Fruit fly (Drosophila melanogaster) whole organism, embryonic: Measurements from ENCODE around the gene Fur2.
A peak's percentile ranks its signal among the peaks of the same experiment; 100 is the strongest.

Experiments
- Bdp1 ChIP-seq: fragments of 200-800 bp; sonication (Bioruptor generic); optimal IDR thresholded peaks from 3 replicates; lab custom pipeline; 2016; ENCODE audit warnings: missing biosample characterization, missing genetic modification characterization
- Bgb ChIP-seq: fragments of 200-800 bp; sonication (Bioruptor generic); IDR thresholded peaks from 2 replicates; pipeline ENCODE4 v1.3.6; 2022; ENCODE audit warnings: missing biosample characterization, missing genetic modification characterization; ENCODE audit not compliant: partially characterized antibody
- C15 ChIP-seq: fragments of 200-800 bp; sonication (Bioruptor generic); IDR thresholded peaks from 3 replicates; pipeline ENCODE4 v1.3.6; 2022; ENCODE audit warnings: missing biosample characterization, missing genetic modification characterization
- CG11085 ChIP-seq: fragments of 200-800 bp; sonication (Bioruptor generic); IDR thresholded peaks from 2 replicates; pipeline ENCODE4 v1.3.6; 2022; ENCODE audit warnings: missing biosample characterization, missing genetic modification characterization
- CG11093 ChIP-seq: fragments of 200-800 bp; sonication (Bioruptor generic); IDR thresholded peaks from 3 replicates; pipeline ENCODE4 v1.3.6; 2022; ENCODE audit warnings: missing biosample characterization, missing genetic modification characterization
- CG11247 ChIP-seq: fragments of 200-800 bp; sonication (Bioruptor generic); IDR thresholded peaks from 2 replicates; pipeline ENCODE4 v1.3.6; 2022; ENCODE audit warnings: missing biosample characterization, missing genetic modification characterization
- CG11504 ChIP-seq: fragments of 200-800 bp; sonication (Bioruptor generic); optimal IDR thresholded peaks from 3 replicates; lab custom pipeline; 2019; ENCODE audit warnings: missing biosample characterization, mild to moderate bottlenecking, missing genetic modification characterization, moderate library complexity
- CG12942 ChIP-seq: fragments of 200-800 bp; sonication (Bioruptor generic); optimal IDR thresholded peaks from 3 replicates; lab custom pipeline; 2016; ENCODE audit warnings: missing biosample characterization, missing genetic modification characterization
- CG14014 ChIP-seq: fragments of 200-800 bp; sonication (Bioruptor generic); IDR thresholded peaks from 2 replicates; pipeline ENCODE4 v1.3.6; 2022; ENCODE audit warnings: missing biosample characterization, missing genetic modification characterization
- CG17385 ChIP-seq: fragments of 200-800 bp; sonication (Bioruptor generic); optimal IDR thresholded peaks from 3 replicates; lab custom pipeline; 2018; ENCODE audit warnings: missing biosample characterization, mild to moderate bottlenecking, missing genetic modification characterization
- CG2116 ChIP-seq: fragments of 200-800 bp; sonication (Bioruptor generic); optimal IDR thresholded peaks from 3 replicates; lab custom pipeline; 2018; ENCODE audit warnings: missing biosample characterization, mild to moderate bottlenecking, missing genetic modification characterization
- CG2678 ChIP-seq: fragments of 200-800 bp; sonication (Bioruptor generic); optimal IDR thresholded peaks from 3 replicates; lab custom pipeline; 2019; ENCODE audit warnings: missing biosample characterization, mild to moderate bottlenecking, missing genetic modification characterization, moderate library complexity
- CG42726 ChIP-seq: fragments of 200-800 bp; sonication (Bioruptor generic); IDR thresholded peaks from 2 replicates; pipeline ENCODE4 v1.3.6; 2022; ENCODE audit warnings: missing biosample characterization, missing genetic modification characterization; ENCODE audit not compliant: partially characterized antibody
- CG4328 ChIP-seq: fragments of 200-800 bp; sonication (Bioruptor generic); optimal IDR thresholded peaks from 3 replicates; lab custom pipeline; 2017; ENCODE audit warnings: missing biosample characterization, missing genetic modification reagents, missing genetic modification characterization
- CG7786 ChIP-seq: fragments of 200-800 bp; sonication (Bioruptor generic); optimal IDR thresholded peaks from 2 replicates; lab custom pipeline; 2016; ENCODE audit warnings: missing biosample characterization, missing genetic modification characterization
- CG7839 ChIP-seq: fragments of 200-800 bp; sonication (Bioruptor generic); optimal IDR thresholded peaks from 3 replicates; lab custom pipeline; 2018; ENCODE audit warnings: missing biosample characterization, mild to moderate bottlenecking, missing genetic modification characterization, moderate library complexity
- CG7963 ChIP-seq: fragments of 200-800 bp; sonication (Bioruptor generic); IDR thresholded peaks from 3 replicates; pipeline ENCODE4 v1.3.6; 2022; ENCODE audit warnings: missing biosample characterization, missing genetic modification characterization; ENCODE audit not compliant: partially characterized antibody
- CG9932 ChIP-seq: fragments of 200-800 bp; sonication (Bioruptor generic); IDR thresholded peaks from 2 replicates; pipeline ENCODE4 v1.3.6; 2022; ENCODE audit warnings: missing biosample characterization, missing genetic modification characterization
- Chrac-16 ChIP-seq: fragments of 200-800 bp; sonication (Bioruptor generic); optimal IDR thresholded peaks from 3 replicates; lab custom pipeline; 2016; ENCODE audit warnings: missing biosample characterization, missing genetic modification characterization
- Dfd ChIP-seq, 2 experiments: fragments of >200 bp; optimal IDR thresholded peaks; 2 replicates each; lab custom pipeline; 2017; ENCODE audit warnings: missing biosample characterization in 2 of 2, missing genetic modification characterization in 2 of 2
- HLH54F ChIP-seq: fragments of 200-800 bp; sonication (Bioruptor generic); optimal IDR thresholded peaks from 3 replicates; lab custom pipeline; 2016; ENCODE audit warnings: missing biosample characterization, missing genetic modification characterization
- Lhr ChIP-seq: fragments of 200-800 bp; sonication (Bioruptor generic); optimal IDR thresholded peaks from 3 replicates; lab custom pipeline; 2017; ENCODE audit warnings: mild to moderate bottlenecking, missing biosample characterization, missing genetic modification reagents, missing genetic modification characterization
- Mrtf ChIP-seq: fragments of 200-800 bp; sonication (Bioruptor generic); IDR thresholded peaks from 3 replicates; pipeline ENCODE4 v1.3.6; 2022; ENCODE audit warnings: missing biosample characterization, missing genetic modification characterization
- Rfx ChIP-seq: fragments of 200-800 bp; sonication (Bioruptor generic); IDR thresholded peaks from 2 replicates; pipeline ENCODE4 v1.3.6; 2022; ENCODE audit warnings: missing biosample characterization, missing genetic modification characterization
- Rx ChIP-seq: fragments of 200-800 bp; sonication (Bioruptor generic); IDR thresholded peaks from 2 replicates; pipeline ENCODE4 v1.3.6; 2022; ENCODE audit warnings: missing biosample characterization, missing genetic modification characterization
- Spps ChIP-seq: fragments of 200-800 bp; sonication (Bioruptor generic); optimal IDR thresholded peaks from 2 replicates; lab custom pipeline; 2018; ENCODE audit warnings: missing biosample characterization, mild to moderate bottlenecking, missing genetic modification characterization
- Sry-β ChIP-seq: fragments of 200-800 bp; sonication (Bioruptor generic); optimal IDR thresholded peaks from 2 replicates; lab custom pipeline; 2018; ENCODE audit warnings: missing biosample characterization, mild to moderate bottlenecking, missing genetic modification characterization, moderate library complexity
- Tbp ChIP-seq: fragments of >200 bp; optimal IDR thresholded peaks from 2 replicates; lab custom pipeline; 2018; ENCODE audit warnings: missing biosample characterization, missing genetic modification characterization
- Usf ChIP-seq: fragments of 200-800 bp; sonication (Bioruptor generic); optimal IDR thresholded peaks from 2 replicates; lab custom pipeline; 2017; ENCODE audit warnings: missing genotype, missing biosample characterization, missing genetic modification characterization
- Xbp1 ChIP-seq: fragments of 200-800 bp; sonication (Bioruptor generic); optimal IDR thresholded peaks from 3 replicates; lab custom pipeline; 2016; ENCODE audit warnings: missing biosample characterization, mild to moderate bottlenecking, missing genetic modification characterization
- al ChIP-seq: fragments of 200-800 bp; sonication (Bioruptor generic); IDR thresholded peaks from 2 replicates; pipeline ENCODE4 v1.3.6; 2022; ENCODE audit warnings: missing biosample characterization, missing genetic modification characterization
- amos ChIP-seq: fragments of 200-800 bp; sonication (Bioruptor generic); IDR thresholded peaks from 2 replicates; pipeline ENCODE4 v1.3.6; 2022; ENCODE audit warnings: missing biosample characterization, missing genetic modification characterization; ENCODE audit not compliant: partially characterized antibody
- bab2 ChIP-seq: fragments of 200-800 bp; sonication (Bioruptor generic); optimal IDR thresholded peaks from 2 replicates; lab custom pipeline; 2016; ENCODE audit warnings: missing biosample characterization, missing genetic modification characterization
- bbx ChIP-seq: fragments of 200-800 bp; sonication (Bioruptor generic); IDR thresholded peaks from 2 replicates; pipeline ENCODE4 v1.3.6; 2022; ENCODE audit warnings: missing biosample characterization, missing genetic modification characterization; ENCODE audit not compliant: partially characterized antibody
- bsh ChIP-seq, 2 experiments: fragments of 200-800 bp; sonication (Bioruptor generic); optimal IDR thresholded peaks; 2 replicates each; lab custom pipeline; 2017 to 2018; ENCODE audit warnings: mild to moderate bottlenecking in 2 of 2, missing biosample characterization in 2 of 2, missing genetic modification characterization in 2 of 2, moderate library complexity in 1 of 2
- dpn ChIP-seq, 2 experiments: fragments of 200-800 bp; sonication (Bioruptor generic); optimal IDR thresholded peaks; 3 replicates each; lab custom pipeline; 2016; ENCODE audit warnings: missing biosample characterization in 2 of 2, missing genetic modification characterization in 2 of 2
- en ChIP-seq: fragments of 200-800 bp; sonication (Bioruptor generic); optimal IDR thresholded peaks from 2 replicates; lab custom pipeline; 2016; ENCODE audit warnings: missing biosample characterization, missing genetic modification characterization
- fd3F ChIP-seq: fragments of 200-800 bp; sonication (Bioruptor generic); optimal IDR thresholded peaks from 2 replicates; lab custom pipeline; 2018; ENCODE audit warnings: missing biosample characterization, mild to moderate bottlenecking, missing genetic modification characterization, moderate library complexity
- hkb ChIP-seq, 2 experiments: fragments of 200-800 bp in 1 of 2; fragments of >200 bp in 1 of 2; sonication (Bioruptor generic) in 1 of 2; IDR thresholded peaks in 1 of 2; optimal IDR thresholded peaks in 1 of 2; 2 replicates each; pipeline versions ENCODE4 v1.3.6 to Lab custom; 2017 to 2022; ENCODE audit warnings: missing biosample characterization in 1 of 2, missing genetic modification characterization in 1 of 2
- lola ChIP-seq, 3 experiments: fragments of >200 bp in 2 of 3; fragments of 200-800 bp in 1 of 3; sonication (Bioruptor generic) in 1 of 3; optimal IDR thresholded peaks; 2 replicates each; lab custom pipeline; 2017 to 2019; ENCODE audit warnings: missing biosample characterization in 3 of 3, missing genetic modification characterization in 3 of 3, mild to moderate bottlenecking in 1 of 3, moderate library complexity in 1 of 3
- oc ChIP-seq: fragments of 200-800 bp; sonication (Bioruptor generic); optimal IDR thresholded peaks from 2 replicates; lab custom pipeline; 2018; ENCODE audit warnings: missing biosample characterization, mild to moderate bottlenecking, missing genetic modification characterization, moderate library complexity
- pho ChIP-seq: fragments of 200-800 bp; sonication (Bioruptor generic); optimal IDR thresholded peaks from 2 replicates; lab custom pipeline; 2016; ENCODE audit warnings: missing biosample characterization, missing genetic modification characterization
- psq ChIP-seq: fragments of 200-800 bp; sonication (Bioruptor generic); optimal IDR thresholded peaks from 2 replicates; lab custom pipeline; 2017; ENCODE audit warnings: missing biosample characterization, missing genetic modification characterization
- rib ChIP-seq: fragments of 200-800 bp; sonication (Bioruptor generic); IDR thresholded peaks from 2 replicates; pipeline ENCODE4 v1.3.6; 2022; ENCODE audit warnings: missing biosample characterization, missing genetic modification characterization
- run ChIP-seq: fragments of 200-800 bp; sonication (Bioruptor generic); optimal IDR thresholded peaks from 3 replicates; lab custom pipeline; 2018; ENCODE audit warnings: missing biosample characterization, mild to moderate bottlenecking, missing genetic modification characterization
- stwl ChIP-seq: fragments of 200-800 bp; sonication (Bioruptor generic); optimal IDR thresholded peaks from 3 replicates; lab custom pipeline; 2018; ENCODE audit warnings: missing biosample characterization, mild to moderate bottlenecking, missing genetic modification characterization, moderate library complexity
- sug ChIP-seq: fragments of 200-800 bp; optimal IDR thresholded peaks from 2 replicates; lab custom pipeline; 2019; ENCODE audit warnings: missing biosample characterization, mild to moderate bottlenecking, missing genetic modification characterization, moderate library complexity

The Fur2 gene

dm6 chrX:16384843-16385726 lies 12.2 kb downstream of the Fur2 start, which contains the start of the genes CG9992 and CG4239 (continued):
- peak; percentile 21 for TF ChIP-seq bab2
- TF ChIP-seq Dfd (GFP tag; optimal IDR thresholded peaks at IDR 0.05; lab: Kevin White, UChicago): peak in 1 of 2 experiments; percentile 57
- peak; percentile 39; the same call in 1 of the 3 replicates for TF ChIP-seq Mrtf (GFP tag; lab: Robert Waterston, UW)
- TF ChIP-seq dpn (GFP tag; optimal IDR thresholded peaks at IDR 0.05; lab: Kevin White, UChicago): peak; percentile 31 to 67
- TF ChIP-seq en (GFP tag; lab: Kevin White, UChicago): no peak
- no peak for TF ChIP-seq oc
- TF ChIP-seq Chrac-16 (GFP tag; lab: Kevin White, UChicago): peak; percentile 70
- no peak for TF ChIP-seq Tbp (GFP tag; lab: Kevin White, UChicago)
- TF ChIP-seq amos (GFP tag; lab: Robert Waterston, UW): peak; percentile 67; the same call in 1 of the 2 replicates
- peak in 2 of 3 experiments; percentile 59 to 97 for TF ChIP-seq lola (GFP tag; optimal IDR thresholded peaks at IDR 0.05; lab: Kevin White, UChicago)
- peak; percentile 92 for TF ChIP-seq stwl (tag; lab: Kevin White, UChicago)
- peak; percentile 69; the same call in 1 of the 2 replicates for TF ChIP-seq Rfx (GFP tag; lab: Robert Waterston, UW)
- peak; percentile 52 for TF ChIP-seq HLH54F
- no peak for TF ChIP-seq C15 (GFP tag; lab: Robert Waterston, UW)
- peak; percentile 45 for TF ChIP-seq CG17385 (GFP tag; lab: Kevin White, UChicago)
- TF ChIP-seq CG7963 (GFP tag; lab: Robert Waterston, UW): peak; percentile 55; the same call in 1 of the 3 replicates
- peak; percentile 24; the same call in 1 of the 2 replicates for TF ChIP-seq CG11247 (GFP tag; lab: Robert Waterston, UW)
- TF ChIP-seq Bgb (GFP tag; lab: Robert Waterston, UW): peak; percentile 54
- TF ChIP-seq Lhr: peak; percentile 78
- peak; percentile 74 for TF ChIP-seq CG2678
- TF ChIP-seq Bdp1 (GFP tag; lab: Kevin White, UChicago): peak; percentile 37
- TF ChIP-seq pho: peak; percentile 11
- TF ChIP-seq fd3F (GFP tag; lab: Kevin White, UChicago): peak; percentile 53
- peak; percentile 71 for TF ChIP-seq sug (tag; lab: Kevin White, UChicago)
- peak; percentile 70 for TF ChIP-seq hkb (optimal IDR thresholded peaks at IDR 0.05; lab: Kevin White, UChicago)
- no peak for TF ChIP-seq hkb (GFP tag; IDR thresholded peaks at IDR 0.05; lab: Robert Waterston, UW)
- TF ChIP-seq CG12942 (GFP tag; lab: Kevin White, UChicago): peak; percentile 49
- peak; percentile 63; the same call in 1 of the 2 replicates for TF ChIP-seq al (GFP tag; lab: Robert Waterston, UW)
- TF ChIP-seq CG42726 (GFP tag; lab: Robert Waterston, UW): peak; percentile 74
- peak; percentile 72 for TF ChIP-seq CG7839 (tag; lab: Kevin White, UChicago)
- TF ChIP-seq psq (GFP tag; lab: Kevin White, UChicago): no peak
- peak; percentile 75 for TF ChIP-seq CG11504 (tag; lab: Kevin White, UChicago)
- no peak for TF ChIP-seq Rx
- peak; percentile 31; the same call in 1 of the 2 replicates for TF ChIP-seq CG14014 (GFP tag; lab: Robert Waterston, UW)
- TF ChIP-seq CG7786 (GFP tag; lab: Kevin White, UChicago): peak; percentile 40
- no peak for TF ChIP-seq run (tag; lab: Kevin White, UChicago)
- peak; percentile 69 for TF ChIP-seq bbx
- TF ChIP-seq Spps: no peak
- no peak for TF ChIP-seq rib (GFP tag; lab: Robert Waterston, UW)
- TF ChIP-seq CG4328 (GFP tag; lab: Kevin White, UChicago): peak; percentile 25
- peak; percentile 51 for TF ChIP-seq CG2116
- peak; percentile 75 for TF ChIP-seq CG9932 (GFP tag; lab: Robert Waterston, UW)
- TF ChIP-seq Usf (GFP tag; lab: Kevin White, UChicago): peak; percentile 55
- TF ChIP-seq bsh (GFP tag; optimal IDR thresholded peaks at IDR 0.05; lab: Kevin White, UChicago): peak in 1 of 2 experiments; percentile 39
- TF ChIP-seq CG11093 (GFP tag; lab: Robert Waterston, UW): peak; percentile 31; the same call in 2 of the 3 replicates
- no peak for TF ChIP-seq Sry-β (GFP tag; lab: Kevin White, UChicago)
- TF ChIP-seq Xbp1 (GFP tag; lab: Kevin White, UChicago): peak; percentile 68
- TF ChIP-seq CG11085 (GFP tag; lab: Robert Waterston, UW): peak; percentile 62; the same call in 1 of the 2 replicates
